Worm (Caenorhabditis elegans): ENCODE results near the gene Y59H11AR.4.

- TF ChIP-seq nhr-237 (tag; optimal IDR thresholded peaks at IDR 0.05) (no peak), pha-4 (tag; optimal IDR thresholded peaks at IDR 0.05) (no peak), elt-2 (tag; optimal IDR thresholded peaks at IDR 0.05) (no peak), unc-62 (GFP tag; optimal IDR thresholded peaks at IDR 0.05) (no peak)
Measured at ce11 chrIV:8626294-8626693, 25.7 kb upstream of the Y59H11AR.4 start.
